Fruit fly (Drosophila melanogaster): Measurements from ENCODE around the gene CG7201.

Gene CG7201

DNA sequence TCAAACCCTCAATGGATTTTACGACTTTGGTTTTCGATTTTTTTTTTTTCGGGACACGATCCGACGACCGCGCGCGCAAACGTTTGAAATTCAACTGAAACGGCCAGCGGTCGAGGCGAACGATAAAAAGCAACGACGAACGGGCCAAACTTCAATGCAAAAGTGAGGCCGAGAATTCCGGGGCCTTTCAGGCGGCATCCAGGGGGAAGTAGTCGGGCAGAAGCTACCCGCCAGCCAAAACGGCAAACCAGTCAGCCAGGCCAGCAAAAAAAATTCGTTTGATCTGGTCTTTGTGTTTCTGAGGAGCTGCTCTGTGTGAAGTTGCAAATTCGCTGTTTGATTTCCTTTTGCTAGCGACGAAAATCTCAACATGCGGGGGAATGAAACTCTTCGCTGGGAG lies at the start of gene CG7201:
TSS of gene CG7201 (minus strand) at position 101 of the 400 bp plus-strand sequence.
- TF ChIP-seq pad (GFP tag; optimal IDR thresholded peaks at IDR 0.05) (no peak), bab1 (GFP tag; optimal IDR thresholded peaks at IDR 0.05) (no peak), CG7045 (GFP tag; optimal IDR thresholded peaks at IDR 0.05) (no peak), CG14711 (tag; optimal IDR thresholded peaks at IDR 0.05) (no peak), CG11617 (GFP tag; optimal IDR thresholded peaks at IDR 0.05) (no peak), Hr96 (GFP tag; optimal IDR thresholded peaks at IDR 0.05) (no peak), tj (GFP tag; optimal IDR thresholded peaks at IDR 0.05) (no peak), ovo (GFP tag; optimal IDR thresholded peaks at IDR 0.05) (no peak), Mnt (GFP tag; optimal IDR thresholded peaks at IDR 0.05) (no peak), kay (GFP tag; ENCODE audit: borderline replicate concordance) (no peak), cnc (optimal IDR thresholded peaks at IDR 0.05) (no peak), CG7101 (tag; optimal IDR thresholded peaks at IDR 0.05) (no peak), Clk (GFP tag; optimal IDR thresholded peaks at IDR 0.05) (no peak), toe (GFP tag; optimal IDR thresholded peaks at IDR 0.05) (no peak), CG12768 (GFP tag; optimal IDR thresholded peaks at IDR 0.05) (no peak), cic (GFP tag; optimal IDR thresholded peaks at IDR 0.05) (no peak), Crg-1 (GFP tag; optimal IDR thresholded peaks at IDR 0.05) (no peak)

DNA sequence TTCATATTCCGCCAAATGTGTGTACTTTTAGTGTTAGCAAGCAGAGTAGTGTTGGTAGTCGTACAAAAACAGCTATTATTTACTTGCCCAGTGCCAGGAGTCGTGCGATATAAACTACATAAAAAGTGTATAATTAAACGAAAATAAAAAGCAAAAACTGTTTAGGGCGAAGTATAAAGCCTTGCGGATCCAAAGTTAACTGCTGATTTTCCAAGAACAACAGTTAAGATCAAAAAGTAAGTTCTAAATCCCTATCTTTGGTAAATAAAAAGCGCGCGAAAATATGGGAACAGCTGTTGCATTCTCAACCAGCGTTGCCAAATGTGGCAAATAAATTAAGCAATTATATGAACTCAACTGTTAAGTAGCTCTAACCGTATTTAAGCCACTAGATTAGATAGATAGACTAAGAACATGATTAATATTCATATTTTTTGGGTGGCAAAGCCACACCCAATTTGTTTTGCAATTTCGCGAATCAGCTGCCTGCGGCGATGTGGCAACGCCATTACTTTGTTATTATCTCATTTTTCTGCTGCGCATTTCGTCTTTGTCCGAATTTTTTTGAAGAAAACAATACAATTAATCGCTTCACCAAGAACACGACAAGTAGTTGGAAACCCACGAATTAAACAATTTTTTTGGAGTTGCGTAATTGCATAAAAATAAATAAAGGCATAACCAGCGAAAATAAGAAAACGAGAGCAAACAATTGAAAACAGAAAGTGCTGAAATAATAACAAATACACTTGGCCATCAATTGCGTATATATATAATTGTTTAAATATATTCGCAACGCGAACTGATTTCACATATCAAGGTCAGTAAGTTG lies 45.4 kb upstream of the CG7201 start, which contains the start of the genes Prim1 and CG7083:
TSS of gene Prim1 (plus strand) at position 51 of the 832 bp plus-strand sequence.
TSS of gene CG7083 (plus strand) at position 522 of the 832 bp plus-strand sequence.
- TF ChIP-seq toe (GFP tag; optimal IDR thresholded peaks at IDR 0.05) (peak; percentile 83), bab1 (GFP tag; optimal IDR thresholded peaks at IDR 0.05) (peak; percentile 69), CG7045 (GFP tag; optimal IDR thresholded peaks at IDR 0.05) (peak; percentile 67), cnc (optimal IDR thresholded peaks at IDR 0.05) (no peak), kay (GFP tag; ENCODE audit: borderline replicate concordance) (peak; percentile 59), CG14711 (tag; optimal IDR thresholded peaks at IDR 0.05) (peak; percentile 56), CG33017 (tag; optimal IDR thresholded peaks at IDR 0.05) (peak; percentile 38), Clk (GFP tag; optimal IDR thresholded peaks at IDR 0.05) (no peak), CG11617 (GFP tag; optimal IDR thresholded peaks at IDR 0.05) (peak; percentile 85), CG1620 (GFP tag; optimal IDR thresholded peaks at IDR 0.05) (peak; percentile 85), Mnt (GFP tag; optimal IDR thresholded peaks at IDR 0.05) (peak; percentile 67), CG12768 (GFP tag; optimal IDR thresholded peaks at IDR 0.05) (peak; percentile 79), pad (GFP tag; optimal IDR thresholded peaks at IDR 0.05) (peak; percentile 60), tj (GFP tag; optimal IDR thresholded peaks at IDR 0.05) (peak; percentile 41), cic (GFP tag; optimal IDR thresholded peaks at IDR 0.05) (peak; percentile 30), Crg-1 (GFP tag; optimal IDR thresholded peaks at IDR 0.05) (peak; percentile 78), CG5204 (GFP tag; optimal IDR thresholded peaks at IDR 0.05) (peak; percentile 86), Hr96 (GFP tag; optimal IDR thresholded peaks at IDR 0.05) (peak; percentile 74), CG7101 (tag; optimal IDR thresholded peaks at IDR 0.05) (peak; percentile 79), ovo (GFP tag; optimal IDR thresholded peaks at IDR 0.05) (peak; percentile 50)

DNA sequence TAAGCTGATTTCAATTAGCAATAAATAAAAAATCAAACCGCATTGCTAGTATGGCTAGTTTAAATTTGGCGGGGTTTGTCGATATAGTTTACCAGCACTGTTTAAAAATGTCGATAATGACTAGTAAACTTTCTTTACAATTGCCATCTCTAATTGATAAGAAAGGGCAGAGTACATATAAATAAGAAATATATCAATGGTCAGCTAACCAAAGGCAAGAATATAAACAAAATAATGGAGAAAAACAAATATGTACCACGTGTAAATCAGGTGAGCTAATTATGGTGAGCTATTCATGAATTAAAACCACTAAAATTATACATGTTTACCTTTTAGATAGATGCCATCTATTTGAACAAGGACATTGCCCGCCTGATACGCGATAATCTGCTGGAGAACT lies 43.8 kb upstream of the CG7201 start, which contains the start of gene Pex2:
TSS of gene Pex2 (plus strand) at position 131 of the 400 bp plus-strand sequence.
- peak; percentile 82 for TF ChIP-seq CG12768 (GFP tag; optimal IDR thresholded peaks at IDR 0.05)
- TF ChIP-seq cnc (optimal IDR thresholded peaks at IDR 0.05), result no peak
- TF ChIP-seq CG5204 (GFP tag; optimal IDR thresholded peaks at IDR 0.05), result peak; percentile 3
- TF ChIP-seq bab1 (GFP tag; optimal IDR thresholded peaks at IDR 0.05), result peak; percentile 53
- no peak for TF ChIP-seq CG7045 (GFP tag; optimal IDR thresholded peaks at IDR 0.05)
- TF ChIP-seq Hr96 (GFP tag; optimal IDR thresholded peaks at IDR 0.05), result no peak
- TF ChIP-seq Mnt (GFP tag; optimal IDR thresholded peaks at IDR 0.05), result peak; percentile 64
- peak; percentile 76 for TF ChIP-seq kay (GFP tag; ENCODE audit: borderline replicate concordance)
- TF ChIP-seq CG33017 (tag; optimal IDR thresholded peaks at IDR 0.05), result peak; percentile 51
- no peak for TF ChIP-seq Clk (GFP tag; optimal IDR thresholded peaks at IDR 0.05)
- TF ChIP-seq cic (GFP tag; optimal IDR thresholded peaks at IDR 0.05), result peak; percentile 99
- peak; percentile 15 for TF ChIP-seq pad (GFP tag; optimal IDR thresholded peaks at IDR 0.05)
- peak; percentile 31 for TF ChIP-seq CG14711 (tag; optimal IDR thresholded peaks at IDR 0.05)
- TF ChIP-seq tj (GFP tag; optimal IDR thresholded peaks at IDR 0.05), result no peak
- peak; percentile 57 for TF ChIP-seq CG1620 (GFP tag; optimal IDR thresholded peaks at IDR 0.05)
- peak; percentile 48 for TF ChIP-seq CG7101 (tag; optimal IDR thresholded peaks at IDR 0.05)
- TF ChIP-seq toe (GFP tag; optimal IDR thresholded peaks at IDR 0.05), result peak; percentile 43
- peak; percentile 18 for TF ChIP-seq CG11617 (GFP tag; optimal IDR thresholded peaks at IDR 0.05)
- TF ChIP-seq Crg-1 (GFP tag; optimal IDR thresholded peaks at IDR 0.05), result peak; percentile 34
- no peak for TF ChIP-seq ovo (GFP tag; optimal IDR thresholded peaks at IDR 0.05)

DNA sequence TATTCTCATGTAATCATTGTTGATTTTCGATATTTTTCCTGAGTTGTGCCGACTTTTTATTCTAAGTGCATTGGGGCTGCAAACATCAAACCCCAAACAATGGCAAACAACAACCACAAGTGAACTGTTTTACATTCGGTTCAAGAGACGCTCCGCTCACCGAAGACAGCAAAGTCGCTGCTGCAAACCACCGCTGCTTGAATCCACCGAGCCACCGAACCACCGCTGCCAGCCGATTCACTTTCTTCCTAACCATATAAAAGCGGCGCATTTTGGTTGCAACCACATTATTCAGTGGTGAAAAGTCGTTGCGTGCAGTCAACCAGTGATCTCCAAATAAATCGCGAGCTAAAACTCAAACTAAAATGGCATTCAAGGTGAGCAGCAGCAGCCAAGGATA lies 41.2 kb upstream of the CG7201 start, which contains the start of gene Cpr66Cb:
TSS of gene Cpr66Cb (plus strand) at position 301 of the 400 bp plus-strand sequence.
- TF ChIP-seq CG5204 (GFP tag; optimal IDR thresholded peaks at IDR 0.05) (no peak), Crg-1 (GFP tag; optimal IDR thresholded peaks at IDR 0.05) (no peak), CG1620 (GFP tag; optimal IDR thresholded peaks at IDR 0.05) (no peak), cnc (optimal IDR thresholded peaks at IDR 0.05) (no peak), CG11617 (GFP tag; optimal IDR thresholded peaks at IDR 0.05) (no peak), tj (GFP tag; optimal IDR thresholded peaks at IDR 0.05) (no peak), Hr96 (GFP tag; optimal IDR thresholded peaks at IDR 0.05) (no peak), cic (GFP tag; optimal IDR thresholded peaks at IDR 0.05) (no peak), ovo (GFP tag; optimal IDR thresholded peaks at IDR 0.05) (no peak), CG7045 (GFP tag; optimal IDR thresholded peaks at IDR 0.05) (no peak), CG12768 (GFP tag; optimal IDR thresholded peaks at IDR 0.05) (no peak), CG14711 (tag; optimal IDR thresholded peaks at IDR 0.05) (no peak), kay (GFP tag; ENCODE audit: borderline replicate concordance) (no peak), pad (GFP tag; optimal IDR thresholded peaks at IDR 0.05) (no peak), toe (GFP tag; optimal IDR thresholded peaks at IDR 0.05) (no peak), CG7101 (tag; optimal IDR thresholded peaks at IDR 0.05) (no peak), bab1 (GFP tag; optimal IDR thresholded peaks at IDR 0.05) (no peak)

DNA sequence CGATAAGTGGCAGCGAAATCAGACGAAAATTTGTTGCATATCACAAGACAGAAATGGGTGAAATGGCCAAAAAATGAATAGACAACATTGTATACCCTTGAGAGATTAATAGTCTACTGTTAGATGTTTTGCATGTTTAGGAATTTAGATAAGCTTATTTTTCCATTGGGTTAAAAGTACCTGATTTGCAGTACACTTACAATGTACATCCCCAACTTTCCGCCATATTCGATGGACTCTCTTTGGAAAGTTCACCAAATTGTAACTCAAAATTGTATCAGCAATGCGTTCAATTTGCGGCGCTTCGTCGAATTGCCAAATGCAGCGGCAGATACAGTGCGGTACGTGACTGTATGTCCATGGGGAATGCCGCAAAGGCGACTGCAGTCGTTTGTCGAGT lies 39.2 kb upstream of the CG7201 start:
- no peak for TF ChIP-seq Clk (GFP tag; optimal IDR thresholded peaks at IDR 0.05)
- TF ChIP-seq Crg-1 (GFP tag; optimal IDR thresholded peaks at IDR 0.05), result no peak
- no peak for TF ChIP-seq Hr96 (GFP tag; optimal IDR thresholded peaks at IDR 0.05)
- TF ChIP-seq pad (GFP tag; optimal IDR thresholded peaks at IDR 0.05), result no peak
- TF ChIP-seq CG1620 (GFP tag; optimal IDR thresholded peaks at IDR 0.05), result no peak
- TF ChIP-seq toe (GFP tag; optimal IDR thresholded peaks at IDR 0.05), result no peak
- TF ChIP-seq CG7101 (tag; optimal IDR thresholded peaks at IDR 0.05), result no peak

Data from whole organism, adult.